Worm (Caenorhabditis elegans) whole organism, early embryonic: Measurements from ENCODE around the gene col-131.

ENCODE experiments used
- F13C5.2 ChIP-seq: sonication (generic microtip); optimal IDR thresholded peaks from 2 replicates; lab custom pipeline; 2017; ENCODE audit warnings: mild to moderate bottlenecking, missing genetic modification characterization, inconsistent platforms, missing compliant biosample characterization
- aly-1 ChIP-seq: sonication (generic microtip); optimal IDR thresholded peaks from 2 replicates; lab custom pipeline; 2016; ENCODE audit warnings: missing genetic modification characterization, missing compliant biosample characterization
- ama-1 ChIP-seq: fragments of 150-350 bp; optimal IDR thresholded peaks from 2 replicates; lab custom pipeline; 2014
- ceh-13 ChIP-seq: fragments of 200-800 bp; sonication (Bioruptor generic); optimal IDR thresholded peaks from 2 replicates; lab custom pipeline; 2018; ENCODE audit warnings: mild to moderate bottlenecking, missing genetic modification characterization, missing compliant biosample characterization
- ets-7 ChIP-seq: sonication (generic microtip); optimal IDR thresholded peaks from 2 replicates; lab custom pipeline; 2016; ENCODE audit warnings: missing genotype, missing genetic modification characterization, missing compliant biosample characterization
- flt-1 ChIP-seq: fragments of 200-800 bp; sonication (Bioruptor generic); IDR thresholded peaks from 2 replicates; pipeline ENCODE4 v1.3.6; 2022; ENCODE audit warnings: missing genetic modification characterization, missing compliant biosample characterization
- hmbx-1 ChIP-seq: sonication (generic microtip); optimal IDR thresholded peaks from 2 replicates; lab custom pipeline; 2016; ENCODE audit warnings: mild to moderate bottlenecking, missing genetic modification characterization, missing compliant biosample characterization
- hmg-4 ChIP-seq: fragments of 200-800 bp; sonication (Bioruptor generic); optimal IDR thresholded peaks from 2 replicates; lab custom pipeline; 2018; ENCODE audit warnings: mild to moderate bottlenecking, missing genetic modification characterization, missing compliant biosample characterization
- hnd-1 ChIP-seq: sonication (generic microtip); optimal IDR thresholded peaks from 2 replicates; lab custom pipeline; 2016; ENCODE audit warnings: missing genetic modification characterization, missing compliant biosample characterization
- scrt-1 ChIP-seq: fragments of 200-800 bp; sonication (Bioruptor generic); IDR thresholded peaks from 2 replicates; pipeline ENCODE4 v1.3.6; 2022; ENCODE audit warnings: missing genetic modification characterization, missing compliant biosample characterization
- sea-1 ChIP-seq: fragments of 200-800 bp; sonication (Bioruptor generic); conservative IDR thresholded peaks from 2 replicates; pipeline ENCODE4 v1.3.6; 2022; ENCODE audit warnings: missing genetic modification characterization, missing compliant biosample characterization
- tbx-11 ChIP-seq: fragments of 200-800 bp; sonication (Bioruptor generic); IDR thresholded peaks from 2 replicates; pipeline ENCODE4 v1.3.6; 2022; ENCODE audit warnings: missing genetic modification characterization, missing compliant biosample characterization
- tbx-37 ChIP-seq: fragments of 200-800 bp; sonication (Bioruptor generic); conservative IDR thresholded peaks from 2 replicates; pipeline ENCODE4 v1.3.6; 2022; ENCODE audit warnings: missing genetic modification reagents, missing genetic modification characterization, missing compliant biosample characterization

- no peak for TF ChIP-seq tbx-37 (GFP tag; lab: Robert Waterston, UW)
- TF ChIP-seq hmbx-1, result no peak
- no peak for TF ChIP-seq ceh-13 (GFP tag; lab: Kevin White, UChicago)
- no peak for TF ChIP-seq ama-1
- TF ChIP-seq sea-1 (GFP tag; lab: Robert Waterston, UW), result no peak
- TF ChIP-seq hnd-1 (tag; lab: Kevin White, UChicago), result no peak
- no peak for TF ChIP-seq scrt-1 (GFP tag; lab: Robert Waterston, UW)
- no peak for TF ChIP-seq ets-7 (tag; lab: Kevin White, UChicago)
- no peak for TF ChIP-seq hmg-4 (GFP tag; lab: Kevin White, UChicago)
- TF ChIP-seq flt-1 (GFP tag; lab: Robert Waterston, UW), result no peak
- TF ChIP-seq F13C5.2 (tag; lab: Kevin White, UChicago), result no peak
- TF ChIP-seq tbx-11, result no peak
- no peak for TF ChIP-seq aly-1 (tag; lab: Kevin White, UChicago)
These were observed 28.2 kb downstream of the col-131 start, which contains the start of gene F49E11.2 for ce11 chrIV:13038888-13039287.
